Fruit fly (Drosophila melanogaster) whole organism: ENCODE data around the gene Trf2.
A peak's percentile ranks its signal among the peaks of the same experiment; 100 is the strongest.

Experiments used
- CG8478 ChIP-seq: fragments of >200 bp; optimal IDR thresholded peaks from 2 replicates; lab custom pipeline; 2018; ENCODE audit warnings: inconsistent platforms
- Dll ChIP-seq: fragments of >200 bp; optimal IDR thresholded peaks from 2 replicates; lab custom pipeline; 2017
- EcR ChIP-seq, 2 experiments: fragments of >200 bp; optimal IDR thresholded peaks; 2 replicates each; lab custom pipeline; 2017; ENCODE audit warnings: missing biosample characterization in 2 of 2, missing genetic modification characterization in 2 of 2, missing genetic modification reagents in 2 of 2
- pan ChIP-seq: fragments of >200 bp; optimal IDR thresholded peaks from 2 replicates; lab custom pipeline; 2017
- psq ChIP-seq: fragments of >200 bp; optimal IDR thresholded peaks from 2 replicates; lab custom pipeline; 2017
- usp ChIP-seq: fragments of >200 bp; optimal IDR thresholded peaks from 2 replicates; lab custom pipeline; 2017; ENCODE audit warnings: missing biosample characterization, missing genetic modification characterization, mixed read lengths

Gene Trf2

dm6 chrX:8421449-8421795, 12.3 kb downstream of the Trf2 start:
- TF ChIP-seq CG8478 (lab: Kevin White, UChicago) = no peak
- no peak for TF ChIP-seq EcR (GFP tag; optimal IDR thresholded peaks at IDR 0.05; lab: Kevin White, UChicago)
- TF ChIP-seq Dll (lab: Kevin White, UChicago) = no peak
- TF ChIP-seq psq (lab: Kevin White, UChicago) = no peak
- TF ChIP-seq usp (GFP tag; lab: Kevin White, UChicago) = no peak

dm6 chrX:8422643-8423042, 13.6 kb downstream of the Trf2 start:
- TF ChIP-seq pan (lab: Kevin White, UChicago) (no peak), usp (GFP tag; lab: Kevin White, UChicago) (no peak), psq (lab: Kevin White, UChicago) (no peak), CG8478 (lab: Kevin White, UChicago) (no peak), EcR (GFP tag; optimal IDR thresholded peaks at IDR 0.05; lab: Kevin White, UChicago) (no peak), Dll (lab: Kevin White, UChicago) (no peak)

- TF ChIP-seq EcR (GFP tag; optimal IDR thresholded peaks at IDR 0.05; lab: Kevin White, UChicago) = no peak
- TF ChIP-seq psq (lab: Kevin White, UChicago) = no peak
- TF ChIP-seq usp (GFP tag; lab: Kevin White, UChicago) = no peak
- no peak for TF ChIP-seq pan (lab: Kevin White, UChicago)
- TF ChIP-seq Dll (lab: Kevin White, UChicago) = no peak
- TF ChIP-seq CG8478 (lab: Kevin White, UChicago) = no peak
Observed at dm6 chrX:8433709-8434108, 24.6 kb downstream of the Trf2 start, which contains the start of gene CG32712. Gene CG32712, minus strand, starts transcription at chrX:8433809.

dm6 chrX:8436656-8437284, 27.7 kb downstream of the Trf2 start, which contains the start of gene CG1440:
Gene CG1440, plus strand, starts transcription at chrX:8437057.
- TF ChIP-seq pan (lab: Kevin White, UChicago) (peak; percentile 39), CG8478 (lab: Kevin White, UChicago) (no peak)

- TF ChIP-seq psq (lab: Kevin White, UChicago) = no peak
- no peak for TF ChIP-seq usp (GFP tag; lab: Kevin White, UChicago)
- TF ChIP-seq EcR (GFP tag; optimal IDR thresholded peaks at IDR 0.05; lab: Kevin White, UChicago) = no peak
- no peak for TF ChIP-seq pan (lab: Kevin White, UChicago)
- no peak for TF ChIP-seq CG8478 (lab: Kevin White, UChicago)
- no peak for TF ChIP-seq Dll (lab: Kevin White, UChicago)
Observed at dm6 chrX:8437285-8438110, 28.4 kb downstream of the Trf2 start, which contains the start of gene Miga. Gene Miga, minus strand, starts transcription at chrX:8437820.

dm6 chrX:8442161-8442560, 33.1 kb downstream of the Trf2 start, which contains the start of gene CG12123:
Gene CG12123, minus strand, starts transcription at chrX:8442348.
- TF ChIP-seq pan (lab: Kevin White, UChicago) (no peak), CG8478 (lab: Kevin White, UChicago) (no peak), psq (lab: Kevin White, UChicago) (no peak), usp (GFP tag; lab: Kevin White, UChicago) (no peak), EcR (GFP tag; optimal IDR thresholded peaks at IDR 0.05; lab: Kevin White, UChicago) (no peak), Dll (lab: Kevin White, UChicago) (no peak)

- TF ChIP-seq pan (lab: Kevin White, UChicago) (no peak), psq (lab: Kevin White, UChicago) (no peak), CG8478 (lab: Kevin White, UChicago) (no peak), EcR (GFP tag; optimal IDR thresholded peaks at IDR 0.05; lab: Kevin White, UChicago) (no peak), Dll (lab: Kevin White, UChicago) (no peak), usp (GFP tag; lab: Kevin White, UChicago) (no peak)
Observed at dm6 chrX:8442912-8443311, 33.8 kb downstream of the Trf2 start.

dm6 chrX:8444279-8444678, 35.2 kb downstream of the Trf2 start:
- no peak for TF ChIP-seq pan (lab: Kevin White, UChicago)
- TF ChIP-seq psq (lab: Kevin White, UChicago) = no peak
- TF ChIP-seq Dll (lab: Kevin White, UChicago) = no peak
- no peak for TF ChIP-seq EcR (GFP tag; optimal IDR thresholded peaks at IDR 0.05; lab: Kevin White, UChicago)
- no peak for TF ChIP-seq usp (GFP tag; lab: Kevin White, UChicago)
- no peak for TF ChIP-seq CG8478 (lab: Kevin White, UChicago)

dm6 chrX:8444883-8445572, 36.0 kb downstream of the Trf2 start:
- no peak for TF ChIP-seq EcR (GFP tag; optimal IDR thresholded peaks at IDR 0.05; lab: Kevin White, UChicago)
- no peak for TF ChIP-seq pan (lab: Kevin White, UChicago)
- no peak for TF ChIP-seq psq (lab: Kevin White, UChicago)

dm6 chrX:8447166-8447565, 38.1 kb downstream of the Trf2 start:
- TF ChIP-seq psq (lab: Kevin White, UChicago) = no peak
- TF ChIP-seq pan (lab: Kevin White, UChicago) = no peak
- TF ChIP-seq CG8478 (lab: Kevin White, UChicago) = no peak
- no peak for TF ChIP-seq EcR (GFP tag; optimal IDR thresholded peaks at IDR 0.05; lab: Kevin White, UChicago)
- no peak for TF ChIP-seq Dll (lab: Kevin White, UChicago)
- no peak for TF ChIP-seq usp (GFP tag; lab: Kevin White, UChicago)

- TF ChIP-seq CG8478 (lab: Kevin White, UChicago) (no peak), psq (lab: Kevin White, UChicago) (no peak), EcR (GFP tag; optimal IDR thresholded peaks at IDR 0.05; lab: Kevin White, UChicago) (no peak), usp (GFP tag; lab: Kevin White, UChicago) (no peak), pan (lab: Kevin White, UChicago) (no peak), Dll (lab: Kevin White, UChicago) (no peak)
Observed at dm6 chrX:8448171-8448570, 39.1 kb downstream of the Trf2 start.
